Fruit fly (Drosophila melanogaster): ENCODE data around the gene bigmax.

The bigmax gene

dm6 chr3R:27246264-27246663, 42.1 kb downstream of the bigmax start (continued):
- TF ChIP-seq B-H1 (GFP tag; IDR thresholded peaks at IDR 0.05) = no peak
- peak; percentile 24 for TF ChIP-seq CG8290 (GFP tag; optimal IDR thresholded peaks at IDR 0.05)
- TF ChIP-seq CG8290 (tag; optimal IDR thresholded peaks at IDR 0.05) = peak in 1 of 2 experiments; percentile 38
- TF ChIP-seq Dip2 (GFP tag; IDR thresholded peaks at IDR 0.05) = no peak
- TF ChIP-seq CG30020 (tag; optimal IDR thresholded peaks at IDR 0.05) = peak; percentile 68
- TF ChIP-seq CG11695 (GFP tag; IDR thresholded peaks at IDR 0.05) = peak; percentile 89; the same call in 2 of the 3 replicates
- no peak for TF ChIP-seq CG4617 (GFP tag; optimal IDR thresholded peaks at IDR 0.05; ENCODE audit: borderline replicate concordance)
- TF ChIP-seq ranshi (GFP tag; IDR thresholded peaks at IDR 0.05) = 0 out of 2 replicates have a peak, but pooled peaks have one; percentile 39
- TF ChIP-seq CG43689 (GFP tag; IDR thresholded peaks at IDR 0.05) = no peak
- TF ChIP-seq cg (GFP tag; optimal IDR thresholded peaks at IDR 0.05) = no peak
- no peak for TF ChIP-seq vfl (GFP tag; optimal IDR thresholded peaks at IDR 0.05)
- no peak for TF ChIP-seq CG14441 (GFP tag; IDR thresholded peaks at IDR 0.05)
- no peak for TF ChIP-seq CG10959 (GFP tag; IDR thresholded peaks at IDR 0.05)
- no peak for TF ChIP-seq CG1603 (tag; optimal IDR thresholded peaks at IDR 0.05)
- TF ChIP-seq CG17361 (GFP tag; IDR thresholded peaks at IDR 0.05) = peak; percentile 94
- peak; percentile 75 for TF ChIP-seq CG1233 (GFP tag; optimal IDR thresholded peaks at IDR 0.05)
- TF ChIP-seq CG1647 (GFP tag; optimal IDR thresholded peaks at IDR 0.05) = no peak
- no peak for TF ChIP-seq wek (GFP tag; optimal IDR thresholded peaks at IDR 0.05)
- TF ChIP-seq jigr1 (GFP tag; IDR thresholded peaks at IDR 0.05) = no peak
- no peak for TF ChIP-seq CG34224 (GFP tag; IDR thresholded peaks at IDR 0.05; ENCODE audit: partially characterized antibody)
- no peak for TF ChIP-seq repo (GFP tag; optimal IDR thresholded peaks at IDR 0.05)
- peak; percentile 51; the same call in 2 of the 3 replicates for TF ChIP-seq ase (GFP tag; IDR thresholded peaks at IDR 0.05)
- TF ChIP-seq wor (GFP tag; IDR thresholded peaks at IDR 0.05) = peak; percentile 27; the same call in 1 of the 2 replicates
- peak; percentile 52 for TF ChIP-seq CG13775 (GFP tag; optimal IDR thresholded peaks at IDR 0.05)
- TF ChIP-seq Bteb2 (GFP tag; optimal IDR thresholded peaks at IDR 0.05) = no peak
- TF ChIP-seq Dp (GFP tag; optimal IDR thresholded peaks at IDR 0.05) = no peak
- TF ChIP-seq zfh1 (GFP tag; IDR thresholded peaks at IDR 0.05) = peak; percentile 46; the same call in 1 of the 3 replicates
- peak; percentile 92 for TF ChIP-seq gsb-n (tag; optimal IDR thresholded peaks at IDR 0.05)
- TF ChIP-seq Stat92E (GFP tag; optimal IDR thresholded peaks at IDR 0.05) = peak in 1 of 3 experiments; percentile 44
- peak; percentile 89 for TF ChIP-seq D19A (tag; optimal IDR thresholded peaks at IDR 0.05)
- no peak for TF ChIP-seq CG34376 (GFP tag; optimal IDR thresholded peaks at IDR 0.05)
- TF ChIP-seq CG12071 (GFP tag; optimal IDR thresholded peaks at IDR 0.05) = no peak
- TF ChIP-seq CG9932 (GFP tag; IDR thresholded peaks at IDR 0.05) = peak; percentile 36; the same call in 1 of the 2 replicates
- no peak for TF ChIP-seq sqz (GFP tag; optimal IDR thresholded peaks at IDR 0.05)
- peak; percentile 83 for TF ChIP-seq Ssrp (tag; optimal IDR thresholded peaks at IDR 0.05)
- TF ChIP-seq crol (GFP tag; IDR thresholded peaks at IDR 0.05) = no peak
- TF ChIP-seq CG9727 (GFP tag; optimal IDR thresholded peaks at IDR 0.05) = peak; percentile 87
- TF ChIP-seq CG6791 (GFP tag; IDR thresholded peaks at IDR 0.05; ENCODE audit: partially characterized antibody) = no peak
- TF ChIP-seq Jarid2 (GFP tag; optimal IDR thresholded peaks at IDR 0.05) = peak; percentile 30
- TF ChIP-seq CG3163 (GFP tag; optimal IDR thresholded peaks at IDR 0.05) = no peak
- TF ChIP-seq CG11504 (tag; optimal IDR thresholded peaks at IDR 0.05) = peak; percentile 94
- no peak for TF ChIP-seq Hey (tag; optimal IDR thresholded peaks at IDR 0.05)
- TF ChIP-seq CG31441 (GFP tag; IDR thresholded peaks at IDR 0.05) = peak; percentile 96
- TF ChIP-seq zf30C (GFP tag; optimal IDR thresholded peaks at IDR 0.05) = no peak
- peak; percentile 41 for TF ChIP-seq CG13123 (GFP tag; optimal IDR thresholded peaks at IDR 0.05)
- TF ChIP-seq Trl (optimal IDR thresholded peaks at IDR 0.05) = no peak
- no peak for TF ChIP-seq Trl (GFP tag; optimal IDR thresholded peaks at IDR 0.05)
- peak; percentile 33 for TF ChIP-seq CG10654 (GFP tag; optimal IDR thresholded peaks at IDR 0.05)
- TF ChIP-seq Awh (GFP tag; IDR thresholded peaks at IDR 0.05) = no peak
- TF ChIP-seq Vsx1 (GFP tag; optimal IDR thresholded peaks at IDR 0.05) = peak; percentile 29
- TF ChIP-seq Hr78 (GFP tag; optimal IDR thresholded peaks at IDR 0.05) = peak in 1 of 2 experiments; percentile 81
- TF ChIP-seq so (GFP tag; IDR thresholded peaks at IDR 0.05) = no peak

Data from whole organism, embryonic.